Worm (Caenorhabditis elegans) whole organism, L1 larva: Measurements from ENCODE around the gene Y38H8A.2.

Source experiments
- blmp-1 ChIP-seq: fragments of 150-350 bp; optimal IDR thresholded peaks from 2 replicates; lab custom pipeline; 2014; ENCODE audit warnings: missing biosample characterization, missing genetic modification characterization
- ces-1 ChIP-seq: fragments of 150-350 bp; optimal IDR thresholded peaks from 2 replicates; lab custom pipeline; 2014; ENCODE audit warnings: missing biosample characterization, missing genetic modification reagents, missing genetic modification characterization
- dsc-1 ChIP-seq: sonication (generic microtip); optimal IDR thresholded peaks from 2 replicates; lab custom pipeline; 2016; ENCODE audit warnings: mild to moderate bottlenecking, missing genetic modification characterization, missing compliant biosample characterization
- lin-39 ChIP-seq: fragments of 150-350 bp; optimal IDR thresholded peaks from 2 replicates; lab custom pipeline; 2014; ENCODE audit warnings: missing biosample characterization, missing genetic modification reagents, missing genetic modification characterization
- lir-3 ChIP-seq: sonication (generic microtip); optimal IDR thresholded peaks from 2 replicates; lab custom pipeline; 2016; ENCODE audit warnings: mild to moderate bottlenecking, missing genetic modification characterization, moderate library complexity, missing compliant biosample characterization; ENCODE audit not compliant: poor library complexity
- nhr-19 ChIP-seq: fragments of 200-800 bp; sonication (Bioruptor generic); conservative IDR thresholded peaks from 2 replicates; pipeline ENCODE4 v1.3.6; 2022; ENCODE audit warnings: missing genetic modification characterization, missing compliant biosample characterization
- skn-1 ChIP-seq: fragments of 150-350 bp; optimal IDR thresholded peaks from 2 replicates; lab custom pipeline; 2014; ENCODE audit warnings: missing biosample characterization, missing genetic modification characterization
- swsn-7 ChIP-seq: sonication (generic microtip); optimal IDR thresholded peaks from 2 replicates; lab custom pipeline; 2016; ENCODE audit warnings: missing genetic modification characterization, missing compliant biosample characterization
- tbx-2 ChIP-seq: sonication (generic microtip); optimal IDR thresholded peaks from 2 replicates; lab custom pipeline; 2016; ENCODE audit warnings: missing genetic modification characterization, missing compliant biosample characterization
- tlp-1 ChIP-seq: fragments of 150-350 bp; optimal IDR thresholded peaks from 2 replicates; lab custom pipeline; 2014; ENCODE audit warnings: missing biosample characterization, missing genetic modification characterization
- unc-130 ChIP-seq: fragments of 150-350 bp; optimal IDR thresholded peaks from 2 replicates; lab custom pipeline; 2017; ENCODE audit warnings: missing biosample characterization, missing genetic modification characterization, inconsistent platforms
- zag-1 ChIP-seq: fragments of 150-350 bp; optimal IDR thresholded peaks from 2 replicates; lab custom pipeline; 2014; ENCODE audit warnings: missing biosample characterization, missing genetic modification characterization
- ztf-11 ChIP-seq, 2 experiments: sonication (generic microtip); optimal IDR thresholded peaks; 2 replicates each; lab custom pipeline; 2016 to 2017; ENCODE audit warnings: missing genetic modification characterization in 2 of 2, missing biosample characterization in 1 of 2, missing compliant biosample characterization in 1 of 2

- TF ChIP-seq ces-1 (GFP tag; lab: Kevin White, UChicago) (no peak), tbx-2 (tag; lab: Kevin White, UChicago) (peak; percentile 10), tlp-1 (no peak), dsc-1 (tag; lab: Kevin White, UChicago) (peak; percentile 3), ztf-11 (tag; optimal IDR thresholded peaks at IDR 0.05; lab: Kevin White, UChicago) (peak in 1 of 2 experiments; percentile 56), skn-1 (no peak), blmp-1 (no peak), lir-3 (tag; lab: Kevin White, UChicago) (peak; percentile 74), lin-39 (tag; lab: Kevin White, UChicago) (no peak), swsn-7 (no peak), zag-1 (tag; lab: Kevin White, UChicago) (no peak), unc-130 (tag; lab: Kevin White, UChicago) (no peak), nhr-19 (GFP tag; lab: Robert Waterston, UW) (peak; percentile 13; the same call in 1 of the 2 replicates)
Observed at ce11 chrIV:13487019-13487418, 12.8 kb downstream of the Y38H8A.2 start.
